Worm (Caenorhabditis elegans) whole organism, midembryonic: ENCODE results near the gene moa-2.

Source experiments
- T22C8.4 ChIP-seq: fragments of 200-800 bp; sonication (Bioruptor generic); IDR thresholded peaks from 2 replicates; pipeline ENCODE4 v1.3.6; 2022; ENCODE audit warnings: missing genetic modification characterization, missing compliant biosample characterization
- cog-1 ChIP-seq: sonication (generic microtip); optimal IDR thresholded peaks from 2 replicates; lab custom pipeline; 2016; ENCODE audit warnings: missing genetic modification characterization, missing compliant biosample characterization
- flt-1 ChIP-seq: fragments of 200-800 bp; sonication (Bioruptor generic); IDR thresholded peaks from 2 replicates; pipeline ENCODE4 v1.3.6; 2022; ENCODE audit warnings: missing genetic modification characterization, missing compliant biosample characterization
- klf-2 ChIP-seq: fragments of 200-800 bp; sonication (Bioruptor generic); conservative IDR thresholded peaks from 2 replicates; pipeline ENCODE4 v1.3.6; 2022; ENCODE audit warnings: missing genetic modification reagents, missing genetic modification characterization, missing compliant biosample characterization
- med-1 ChIP-seq: sonication (generic microtip); optimal IDR thresholded peaks from 2 replicates; lab custom pipeline; 2017; ENCODE audit warnings: missing genetic modification characterization, mild to moderate bottlenecking, missing compliant biosample characterization, antibody characterized with exemption, missing genetic modification reagents; ENCODE audit not compliant: insufficient read depth
- ref-1 ChIP-seq: fragments of 200-800 bp; sonication (Bioruptor generic); conservative IDR thresholded peaks from 2 replicates; pipeline ENCODE4 v1.3.6; 2022; ENCODE audit warnings: missing genetic modification reagents, missing genetic modification characterization, missing compliant biosample characterization
- tab-1 ChIP-seq: fragments of 200-800 bp; sonication (Bioruptor generic); IDR thresholded peaks from 2 replicates; pipeline ENCODE4 v1.3.6; 2022; ENCODE audit warnings: missing genetic modification characterization, missing compliant biosample characterization
- ztf-23 ChIP-seq: fragments of 200-800 bp; sonication (Bioruptor generic); IDR thresholded peaks from 2 replicates; pipeline ENCODE4 v1.3.6; 2022; ENCODE audit warnings: missing genetic modification reagents, missing genetic modification characterization, missing compliant biosample characterization
- ztf-29 ChIP-seq: fragments of 200-800 bp; sonication (Bioruptor generic); IDR thresholded peaks from 2 replicates; pipeline ENCODE4 v1.3.6; 2022; ENCODE audit warnings: missing genetic modification reagents, missing genetic modification characterization, missing compliant biosample characterization

moa-2 gene

DNA sequence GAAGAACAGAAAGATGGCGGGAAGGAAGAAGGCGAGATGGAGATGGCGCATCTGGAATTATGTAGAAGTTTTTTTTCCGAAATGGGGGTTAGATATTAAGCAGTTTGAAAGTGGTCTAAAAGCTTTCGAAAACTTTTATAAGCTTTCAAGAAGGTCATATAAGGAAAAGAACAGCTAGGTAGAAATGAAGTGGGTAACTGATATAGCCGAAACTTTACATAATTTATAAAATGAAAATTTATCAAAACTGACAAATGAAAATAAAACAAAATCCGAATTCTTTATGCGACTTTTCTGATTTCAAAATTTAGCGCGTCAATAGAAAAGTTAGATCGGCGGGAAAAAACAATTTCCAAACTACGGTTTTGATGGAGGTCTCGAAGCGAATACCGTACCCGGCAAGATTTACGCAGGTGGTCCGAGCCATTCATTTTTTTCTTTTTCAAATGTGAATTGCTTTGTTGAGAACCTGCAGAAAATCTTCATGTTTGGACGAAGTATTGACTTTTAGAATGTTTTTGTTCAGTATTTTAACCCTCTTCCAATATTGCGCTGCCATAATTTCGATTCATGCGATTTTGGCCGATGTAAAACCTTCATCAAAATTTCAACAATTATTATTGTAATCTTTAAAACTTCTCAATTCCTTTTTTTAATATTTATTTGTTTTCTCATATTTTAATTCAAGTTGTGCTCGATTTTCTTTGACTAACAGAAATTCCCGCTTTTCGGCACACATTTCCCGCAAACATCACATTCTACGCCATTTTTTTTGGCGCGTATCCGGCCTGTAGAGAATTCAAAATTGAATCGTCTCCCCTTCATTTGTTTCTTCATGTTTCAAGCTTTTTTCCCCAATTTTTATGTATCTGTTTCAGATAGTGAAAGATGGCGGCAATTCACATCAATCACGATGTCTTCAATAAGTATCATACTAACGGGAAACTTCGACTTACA is 34.9 kb downstream of the moa-2 start, which contains the start of the genes F18A1.7 and rpa-1:
F18A1.7 (minus strand) TSS at position 51 of the 957 bp plus-strand sequence.
rpa-1 (plus strand) TSS at position 879 of the 957 bp plus-strand sequence.
- no peak for TF ChIP-seq cog-1 (tag; lab: Kevin White, UChicago)
- TF ChIP-seq ztf-23 (GFP tag; lab: Robert Waterston, UW): 0 out of 2 replicates have a peak, but pooled peaks have one; percentile 9

DNA sequence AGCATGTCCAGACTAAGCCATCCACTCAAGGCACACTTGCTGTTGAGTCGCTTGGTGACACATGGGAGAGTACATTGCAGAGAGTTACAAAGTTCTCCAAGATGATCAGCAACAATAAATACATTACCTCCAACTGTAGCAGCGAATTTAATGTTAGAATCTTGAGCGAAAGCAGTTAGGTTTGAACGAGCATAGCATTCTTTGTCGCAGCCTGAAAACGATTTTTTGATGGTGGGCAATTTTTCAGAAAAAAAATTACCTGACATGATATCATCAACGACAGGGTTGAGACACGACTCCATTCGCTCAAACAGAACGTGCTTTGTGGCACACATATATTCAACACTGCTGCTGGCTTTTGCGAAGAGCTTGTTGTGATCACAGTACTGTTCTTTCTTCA is 35.8 kb downstream of the moa-2 start:
- TF ChIP-seq tab-1: no peak
- TF ChIP-seq med-1 (GFP tag; lab: Kevin White, UChicago): no peak
- TF ChIP-seq klf-2 (GFP tag; lab: Robert Waterston, UW): no peak
- TF ChIP-seq ztf-29 (GFP tag; lab: Robert Waterston, UW): no peak
- TF ChIP-seq ref-1 (GFP tag; lab: Robert Waterston, UW): no peak
- no peak for TF ChIP-seq cog-1 (tag; lab: Kevin White, UChicago)
- no peak for TF ChIP-seq T22C8.4 (GFP tag; lab: Robert Waterston, UW)
- TF ChIP-seq ztf-23 (GFP tag; lab: Robert Waterston, UW): no peak
- TF ChIP-seq flt-1: no peak

DNA sequence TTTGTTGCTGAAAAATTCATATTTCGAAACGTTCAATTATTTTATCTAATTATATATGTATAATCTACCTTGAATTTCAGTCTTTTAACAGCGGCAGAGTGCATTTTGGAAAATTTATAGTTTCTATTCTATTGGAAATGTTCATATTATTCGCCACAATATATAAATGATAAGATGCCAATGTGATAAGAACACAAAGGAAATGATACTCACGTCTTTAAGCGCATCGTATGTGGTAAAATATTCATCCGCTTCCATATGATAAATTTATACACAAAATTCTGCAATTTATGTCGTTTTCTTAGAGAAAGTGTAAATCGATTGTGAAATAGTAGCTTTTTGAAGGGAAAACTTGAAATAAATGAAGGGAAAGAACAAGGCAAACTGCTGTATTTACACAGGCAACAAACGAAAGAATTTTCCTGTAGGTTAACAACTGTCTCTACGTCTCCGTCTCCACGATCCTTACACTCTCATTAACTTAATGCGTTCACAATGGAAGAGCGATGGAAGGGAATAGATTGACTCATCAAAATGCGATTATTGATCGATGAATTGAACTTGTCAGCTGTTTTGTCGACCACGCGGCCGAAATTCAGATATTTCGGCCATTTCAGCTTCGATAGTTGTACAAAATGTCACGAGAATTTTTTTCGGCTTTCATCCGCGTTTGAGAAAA is 36.7 kb downstream of the moa-2 start, which contains the start of gene alfa-1:
alfa-1 (minus strand) TSS at position 515 of the 679 bp plus-strand sequence.
- no peak for TF ChIP-seq ztf-29 (GFP tag; lab: Robert Waterston, UW)
- TF ChIP-seq klf-2 (GFP tag; lab: Robert Waterston, UW): no peak
- TF ChIP-seq med-1 (GFP tag; lab: Kevin White, UChicago): no peak

DNA sequence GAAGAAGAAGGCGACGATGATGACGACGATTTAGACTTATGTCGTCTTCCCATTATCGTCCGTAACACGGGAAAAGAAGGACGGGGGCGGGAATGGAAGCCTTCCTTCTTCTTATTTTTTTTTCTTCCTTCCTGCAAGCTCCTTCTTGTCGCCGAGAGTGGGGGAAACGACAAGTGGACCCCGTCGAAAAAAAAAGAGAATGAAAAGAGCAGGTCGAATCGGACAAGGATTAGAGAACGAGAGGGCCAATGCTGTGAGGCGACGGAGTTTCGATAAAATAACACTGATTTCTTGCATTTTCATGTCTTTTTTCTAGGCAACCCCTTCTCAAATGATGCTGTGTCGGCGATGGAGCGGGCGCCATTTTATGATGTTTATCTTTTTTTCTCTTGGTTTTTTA is 47.7 kb downstream of the moa-2 start, which contains the start of gene pde-4:
pde-4 (minus strand) TSS at position 76 of the 400 bp plus-strand sequence.
- no peak for TF ChIP-seq ztf-23 (GFP tag; lab: Robert Waterston, UW)
